Fruit fly (Drosophila melanogaster) whole organism, wandering third instar larva: ENCODE data around the gene Gdi.
A peak's percentile ranks its signal among the peaks of the same experiment; 100 is the strongest.

Source experiments
- Abd-B ChIP-seq: fragments of >200 bp; optimal IDR thresholded peaks from 2 replicates; lab custom pipeline; 2017; ENCODE audit warnings: missing biosample characterization, missing genetic modification characterization
- CG32264 ChIP-seq: fragments of 200-800 bp; sonication (Bioruptor generic); optimal IDR thresholded peaks from 2 replicates; lab custom pipeline; 2016; ENCODE audit warnings: missing biosample characterization, missing genetic modification characterization
- CG9705 ChIP-seq: fragments of 200-800 bp; sonication (Bioruptor generic); optimal IDR thresholded peaks from 2 replicates; lab custom pipeline; 2018; ENCODE audit warnings: missing biosample characterization, mild to moderate bottlenecking, missing genetic modification characterization
- Dfd ChIP-seq: fragments of >200 bp; optimal IDR thresholded peaks from 2 replicates; lab custom pipeline; 2017; ENCODE audit warnings: missing biosample characterization, missing genetic modification characterization
- Dif ChIP-seq: fragments of 200-275, 200-300 bp; sonication (Bioruptor generic); optimal IDR thresholded peaks from 2 replicates; lab custom pipeline; 2018; ENCODE audit warnings: missing biosample characterization, missing genetic modification characterization; ENCODE audit not compliant: partially characterized antibody
- GATAd ChIP-seq: sonication (Bioruptor generic); optimal IDR thresholded peaks from 2 replicates; lab custom pipeline; 2016; ENCODE audit warnings: missing biosample characterization, missing genetic modification characterization
- HLH106 ChIP-seq: fragments of 200-800 bp; optimal IDR thresholded peaks from 3 replicates; lab custom pipeline; 2019; ENCODE audit warnings: missing biosample characterization, mild to moderate bottlenecking, missing genetic modification characterization, moderate library complexity
- Hnf4 ChIP-seq: fragments of 200-800 bp; sonication (Bioruptor generic); optimal IDR thresholded peaks from 2 replicates; lab custom pipeline; 2016; ENCODE audit warnings: missing biosample characterization, mild to moderate bottlenecking, missing genetic modification characterization
- Hr78 ChIP-seq: fragments of >200 bp; optimal IDR thresholded peaks from 2 replicates; lab custom pipeline; 2017; ENCODE audit warnings: missing biosample characterization, missing genetic modification characterization
- Jra ChIP-seq: sonication (Bioruptor generic); optimal IDR thresholded peaks from 2 replicates; lab custom pipeline; 2016; ENCODE audit warnings: missing biosample characterization, missing genetic modification characterization
- Myc ChIP-seq: fragments of >200 bp; optimal IDR thresholded peaks from 2 replicates; lab custom pipeline; 2017
- N ChIP-seq: fragments of >200 bp; optimal IDR thresholded peaks from 2 replicates; lab custom pipeline; 2018; ENCODE audit warnings: missing biosample characterization, missing external identifiers, missing genetic modification characterization
- OdsH ChIP-seq: fragments of 200-800 bp; sonication (Bioruptor generic); optimal IDR thresholded peaks from 2 replicates; lab custom pipeline; 2016; ENCODE audit warnings: missing biosample characterization, mild to moderate bottlenecking, missing genetic modification characterization
- Rel ChIP-seq, 2 experiments: fragments of 200-800 bp; sonication (Bioruptor generic) in 1 of 2; optimal IDR thresholded peaks; 2 replicates in 1 of 2; 3 replicates in 1 of 2; lab custom pipeline; 2016 to 2019; ENCODE audit warnings: mild to moderate bottlenecking in 2 of 2, missing biosample characterization in 2 of 2, missing genetic modification characterization in 2 of 2, moderate library complexity in 1 of 2
- Sp1 ChIP-seq: fragments of 200-800 bp; sonication (Bioruptor generic); optimal IDR thresholded peaks from 3 replicates; lab custom pipeline; 2019; ENCODE audit warnings: missing biosample characterization, mild to moderate bottlenecking, missing genetic modification characterization, moderate library complexity
- br ChIP-seq: fragments of 200-800 bp; sonication (Bioruptor generic); optimal IDR thresholded peaks from 2 replicates; lab custom pipeline; 2016; ENCODE audit warnings: missing biosample characterization, missing genetic modification characterization
- brk ChIP-seq: fragments of 200-800 bp; sonication (Bioruptor generic); optimal IDR thresholded peaks from 2 replicates; lab custom pipeline; 2016; ENCODE audit warnings: missing biosample characterization, mild to moderate bottlenecking, missing genetic modification characterization
- dl ChIP-seq, 2 experiments: fragments of 175-275, 200-275 bp in 1 of 2; fragments of 200-275 bp in 1 of 2; sonication (Bioruptor generic); optimal IDR thresholded peaks; lab custom pipeline; 2018; ENCODE audit warnings: mild to moderate bottlenecking in 2 of 2, missing biosample characterization in 2 of 2, missing genetic modification characterization in 2 of 2, moderate library complexity in 2 of 2; ENCODE audit not compliant: partially characterized antibody in 2 of 2, insufficient read depth in 1 of 2
- dsf ChIP-seq: sonication (Bioruptor generic); optimal IDR thresholded peaks from 2 replicates; lab custom pipeline; 2016; ENCODE audit warnings: missing biosample characterization, missing genetic modification characterization, borderline replicate concordance
- ey ChIP-seq: fragments of 200-800 bp; sonication (Bioruptor generic); optimal IDR thresholded peaks from 2 replicates; lab custom pipeline; 2016; ENCODE audit warnings: missing biosample characterization, missing genetic modification characterization
- foxo ChIP-seq, 2 experiments: fragments of 200-800 bp; sonication (Bioruptor generic); optimal IDR thresholded peaks; 2 replicates in 1 of 2; 3 replicates in 1 of 2; lab custom pipeline; 2016 to 2017; ENCODE audit warnings: missing biosample characterization in 2 of 2, missing genetic modification characterization in 2 of 2
- fru ChIP-seq: fragments of 200-800 bp; sonication (Bioruptor generic); optimal IDR thresholded peaks from 3 replicates; lab custom pipeline; 2016; ENCODE audit warnings: missing biosample characterization, mild to moderate bottlenecking, missing genetic modification characterization
- h ChIP-seq: fragments of 200-800 bp; sonication (Bioruptor generic); optimal IDR thresholded peaks from 3 replicates; lab custom pipeline; 2016; ENCODE audit warnings: missing biosample characterization, mild to moderate bottlenecking, missing genetic modification characterization
- lola ChIP-seq: fragments of >200 bp; optimal IDR thresholded peaks from 2 replicates; lab custom pipeline; 2017; ENCODE audit warnings: missing biosample characterization, missing genetic modification characterization
- psq ChIP-seq: fragments of 200-800 bp; sonication (Bioruptor generic); optimal IDR thresholded peaks from 3 replicates; lab custom pipeline; 2017; ENCODE audit warnings: missing biosample characterization, mild to moderate bottlenecking, missing genetic modification characterization, moderate library complexity
- rgr ChIP-seq: fragments of 200-800 bp; sonication (Bioruptor generic); optimal IDR thresholded peaks from 3 replicates; lab custom pipeline; 2016; ENCODE audit warnings: missing biosample characterization, mild to moderate bottlenecking, missing genetic modification characterization
- sage ChIP-seq: fragments of 200-800 bp; sonication (Bioruptor generic); optimal IDR thresholded peaks from 2 replicates; lab custom pipeline; 2016; ENCODE audit warnings: missing biosample characterization, mild to moderate bottlenecking, missing genetic modification characterization
- tai ChIP-seq: sonication (Bioruptor generic); optimal IDR thresholded peaks from 2 replicates; lab custom pipeline; 2016; ENCODE audit warnings: missing biosample characterization, missing genetic modification characterization
- woc ChIP-seq: sonication (Bioruptor generic); optimal IDR thresholded peaks from 2 replicates; lab custom pipeline; 2016; ENCODE audit warnings: missing biosample characterization, mild to moderate bottlenecking, missing genetic modification characterization

Gene Gdi

dm6 chr2L:9446398-9446945, 48.2 kb downstream of the Gdi start:
- TF ChIP-seq N = no peak
- no peak for TF ChIP-seq Rel (GFP tag; optimal IDR thresholded peaks at IDR 0.05; lab: Kevin White, UChicago)
- no peak for TF ChIP-seq Rel (tag; optimal IDR thresholded peaks at IDR 0.05; lab: Kevin White, UChicago)
- TF ChIP-seq Abd-B = no peak
- TF ChIP-seq Dfd (GFP tag; lab: Kevin White, UChicago) = no peak
- TF ChIP-seq Hnf4 (GFP tag; lab: Kevin White, UChicago) = no peak
- no peak for TF ChIP-seq CG9705 (GFP tag; lab: Kevin White, UChicago)
- TF ChIP-seq woc (GFP tag; lab: Kevin White, UChicago) = no peak
- no peak for TF ChIP-seq fru (GFP tag; lab: Kevin White, UChicago)
- TF ChIP-seq Jra (GFP tag; lab: Kevin White, UChicago) = no peak
- no peak for TF ChIP-seq foxo (GFP tag; optimal IDR thresholded peaks at IDR 0.05; lab: Kevin White, UChicago)
- TF ChIP-seq dl (GFP tag; optimal IDR thresholded peaks at IDR 0.05; lab: Kevin White, UChicago; ENCODE audit: insufficient read depth in 1 of 2, partially characterized antibody in 2 of 2) = no peak
- TF ChIP-seq psq = no peak
- TF ChIP-seq brk (GFP tag; lab: Kevin White, UChicago) = no peak
- no peak for TF ChIP-seq Sp1 (GFP tag; lab: Kevin White, UChicago)
- no peak for TF ChIP-seq Myc (lab: Kevin White, UChicago)
- TF ChIP-seq dsf (GFP tag; lab: Kevin White, UChicago) = no peak
- TF ChIP-seq GATAd (GFP tag; lab: Kevin White, UChicago) = no peak
- TF ChIP-seq h (GFP tag; lab: Kevin White, UChicago) = no peak
- TF ChIP-seq br (GFP tag; lab: Kevin White, UChicago) = no peak
- TF ChIP-seq rgr (GFP tag; lab: Kevin White, UChicago) = no peak
- TF ChIP-seq, all 38 proteins: peak for 0

dm6 chr2L:9445753-9446152, 48.9 kb downstream of the Gdi start:
- TF ChIP-seq OdsH (GFP tag; lab: Kevin White, UChicago) = no peak
- TF ChIP-seq CG9705 (GFP tag; lab: Kevin White, UChicago) = no peak
- no peak for TF ChIP-seq h (GFP tag; lab: Kevin White, UChicago)
- no peak for TF ChIP-seq tai (GFP tag; lab: Kevin White, UChicago)
- no peak for TF ChIP-seq Abd-B
- no peak for TF ChIP-seq Rel (GFP tag; optimal IDR thresholded peaks at IDR 0.05; lab: Kevin White, UChicago)
- TF ChIP-seq Rel (tag; optimal IDR thresholded peaks at IDR 0.05; lab: Kevin White, UChicago) = no peak
- no peak for TF ChIP-seq Hr78 (GFP tag; lab: Kevin White, UChicago)
- TF ChIP-seq Dif = no peak
- TF ChIP-seq ey = no peak
- no peak for TF ChIP-seq CG32264 (GFP tag; lab: Kevin White, UChicago)
- TF ChIP-seq GATAd (GFP tag; lab: Kevin White, UChicago) = no peak
- no peak for TF ChIP-seq HLH106
- TF ChIP-seq rgr (GFP tag; lab: Kevin White, UChicago) = no peak
- TF ChIP-seq sage (GFP tag; lab: Kevin White, UChicago) = no peak
- TF ChIP-seq brk (GFP tag; lab: Kevin White, UChicago) = no peak

- TF ChIP-seq Rel (GFP tag; optimal IDR thresholded peaks at IDR 0.05; lab: Kevin White, UChicago) (no peak), Rel (tag; optimal IDR thresholded peaks at IDR 0.05; lab: Kevin White, UChicago) (peak; percentile 38), lola (GFP tag; lab: Kevin White, UChicago) (no peak)
These were observed 51.8 kb downstream of the Gdi start for dm6 chr2L:9442795-9443287.
